Worm (Caenorhabditis elegans): ENCODE results near the gene spe-26.

spe-26 gene

DNA sequence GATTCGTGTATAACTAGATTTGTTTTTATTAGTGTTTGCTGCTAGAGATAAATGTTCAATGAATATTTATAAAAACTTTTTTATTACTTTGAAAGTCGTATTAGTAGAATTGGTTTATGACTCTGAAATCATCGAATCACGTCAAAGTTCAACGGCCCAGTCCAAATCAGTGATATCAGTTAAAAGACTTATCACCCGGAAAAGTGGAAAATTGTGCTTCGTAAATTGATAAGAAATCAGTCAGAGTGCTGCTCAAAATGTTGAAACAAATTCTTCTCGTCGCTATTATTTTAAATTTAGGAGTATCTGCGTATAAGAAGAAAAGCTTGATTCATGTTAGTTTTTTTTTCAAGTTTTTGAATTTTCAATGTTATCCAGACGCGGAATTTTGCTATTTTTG lies 3.5 kb downstream of the spe-26 start, which contains the start of gene R10H10.3:
Gene R10H10.3 (plus strand): TSS at position 243 of the 400 bp plus-strand sequence.
- TF ChIP-seq C04F5.9 (tag; optimal IDR thresholded peaks at IDR 0.05) (no peak), elt-2 (tag; optimal IDR thresholded peaks at IDR 0.05) (peak; percentile 43)

DNA sequence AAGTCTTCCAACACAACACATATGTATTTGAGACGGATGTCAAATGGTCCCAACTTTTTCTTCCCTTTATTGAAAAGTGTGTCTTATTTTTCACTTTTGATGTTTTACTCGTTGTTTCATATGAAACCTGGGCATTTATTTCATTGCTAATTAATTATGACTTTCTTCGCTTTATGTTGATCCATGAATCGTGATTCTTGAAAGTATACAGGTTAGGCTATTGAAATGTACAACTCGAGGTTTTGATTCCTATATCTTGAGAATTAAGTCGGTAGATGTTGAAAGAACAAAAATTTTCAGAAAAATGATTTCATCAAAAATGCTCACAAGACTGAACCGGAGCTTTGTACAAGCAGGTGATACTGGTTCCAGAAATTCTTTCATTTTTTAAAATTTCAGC lies 4.6 kb downstream of the spe-26 start, which contains the start of gene nfu-1:
Gene nfu-1 (plus strand): TSS at position 301 of the 400 bp plus-strand sequence.
- no peak for TF ChIP-seq blmp-1 (tag; optimal IDR thresholded peaks at IDR 0.05)
- peak; percentile 27 for TF ChIP-seq aly-2 (tag; optimal IDR thresholded peaks at IDR 0.05)

DNA sequence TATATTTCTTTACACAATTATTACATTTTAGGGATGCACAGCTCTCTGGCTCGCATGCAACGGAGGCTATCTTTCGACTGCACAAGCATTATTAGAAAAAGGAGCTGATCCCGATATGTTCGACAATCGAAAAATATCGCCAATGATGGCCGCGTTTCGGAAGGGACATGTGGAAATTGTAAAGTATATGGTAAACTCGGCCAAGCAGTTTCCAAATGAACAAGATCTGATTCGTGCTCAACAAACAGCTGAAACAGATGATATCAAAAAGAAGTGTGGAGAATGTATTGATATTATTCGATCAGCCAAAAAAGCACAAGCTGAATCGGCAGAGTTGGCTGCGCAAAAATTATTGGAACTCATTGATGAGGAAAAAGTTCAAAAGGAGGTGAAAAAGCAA lies 8.8 kb downstream of the spe-26 start:
- TF ChIP-seq nhr-90 (tag; optimal IDR thresholded peaks at IDR 0.05; ENCODE audit: poor library complexity) (no peak), sox-4 (tag; optimal IDR thresholded peaks at IDR 0.05) (no peak), lin-15B (tag; optimal IDR thresholded peaks at IDR 0.05) (no peak), unc-30 (tag; optimal IDR thresholded peaks at IDR 0.05) (no peak)

DNA sequence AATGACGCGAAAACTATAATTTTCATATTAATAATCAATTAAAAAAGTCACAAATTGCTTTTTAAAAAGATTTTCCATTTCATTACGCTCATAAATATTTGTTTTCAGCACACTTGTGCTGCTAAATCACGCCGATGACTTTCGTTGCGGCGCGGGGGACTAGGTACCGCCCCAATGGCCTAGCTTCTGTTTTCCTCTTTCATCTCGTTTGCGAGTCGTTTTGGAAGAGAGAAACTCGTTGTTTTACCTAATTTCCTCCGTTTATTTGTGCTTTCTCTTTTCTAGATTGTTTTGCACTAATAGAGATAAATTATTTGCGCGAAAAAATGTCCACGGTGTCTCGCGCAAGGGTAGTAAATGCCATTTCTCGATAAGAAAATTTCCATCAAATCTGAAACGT lies 10.7 kb downstream of the spe-26 start:
- peak; percentile 14 for TF ChIP-seq ceh-90 (tag; optimal IDR thresholded peaks at IDR 0.05)
- peak; percentile 5 for TF ChIP-seq aly-2 (tag; optimal IDR thresholded peaks at IDR 0.05)
- TF ChIP-seq efl-1 (optimal IDR thresholded peaks at IDR 0.05), result no peak
- peak in 1 of 2 experiments; percentile 81 for TF ChIP-seq efl-1 (GFP tag; optimal IDR thresholded peaks at IDR 0.05 in 1 of 2)
- TF ChIP-seq snpc-4 (tag; optimal IDR thresholded peaks at IDR 0.05), result no peak
- TF ChIP-seq aha-1 (tag; optimal IDR thresholded peaks at IDR 0.05), result no peak

DNA sequence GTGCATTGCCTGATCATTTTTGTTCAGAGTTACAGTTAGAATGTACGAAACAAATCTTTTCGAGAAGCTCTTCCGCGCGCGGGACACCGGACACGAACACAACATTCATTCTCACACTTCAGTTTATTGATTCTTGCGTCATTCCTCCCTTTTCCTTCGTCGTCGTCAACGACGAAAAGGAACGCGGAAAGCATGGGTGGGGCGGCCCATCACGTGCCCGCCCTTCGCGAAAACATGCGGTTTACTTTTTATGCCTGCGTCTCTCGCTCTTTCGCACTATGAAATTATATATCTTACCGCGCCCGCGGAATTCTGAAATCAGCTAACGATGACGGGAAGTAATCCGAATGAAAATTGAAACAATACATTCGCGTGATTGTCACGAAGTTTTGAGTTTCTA lies 11.1 kb downstream of the spe-26 start:
- peak; percentile 50 for TF ChIP-seq tbx-2 (tag; optimal IDR thresholded peaks at IDR 0.05)
- TF ChIP-seq skn-1 (tag; optimal IDR thresholded peaks at IDR 0.05), result no peak
- peak; percentile 14 for TF ChIP-seq elt-2 (tag; optimal IDR thresholded peaks at IDR 0.05)
- no peak for TF ChIP-seq nhr-76 (tag; optimal IDR thresholded peaks at IDR 0.05)
- peak; percentile 18; the same call in 1 of the 2 replicates for TF ChIP-seq isw-1 (GFP tag; IDR thresholded peaks at IDR 0.05)
- TF ChIP-seq nhr-90 (tag; optimal IDR thresholded peaks at IDR 0.05; ENCODE audit: poor library complexity), result peak; percentile 47
- no peak for TF ChIP-seq ceh-63 (GFP tag; optimal IDR thresholded peaks at IDR 0.05)
- TF ChIP-seq ceh-82 (tag; optimal IDR thresholded peaks at IDR 0.05), result peak in 1 of 3 experiments; percentile 34
- TF ChIP-seq lin-39 (tag; optimal IDR thresholded peaks at IDR 0.05), result no peak
- peak; percentile 11 for TF ChIP-seq dsc-1 (tag; optimal IDR thresholded peaks at IDR 0.05)
- TF ChIP-seq ets-5 (GFP tag; IDR thresholded peaks at IDR 0.05), result no peak
- TF ChIP-seq vab-15 (tag; optimal IDR thresholded peaks at IDR 0.05), result no peak
- peak; percentile 60 for TF ChIP-seq nhr-20 (tag; optimal IDR thresholded peaks at IDR 0.05)
- no peak for TF ChIP-seq ama-1 (optimal IDR thresholded peaks at IDR 0.05)
- peak; percentile 12 to 24 (median 16) for TF ChIP-seq dpl-1 (GFP tag; optimal IDR thresholded peaks at IDR 0.05)
- peak; percentile 85 for TF ChIP-seq lin-14 (GFP tag; optimal IDR thresholded peaks at IDR 0.05)
- TF ChIP-seq mep-1 (tag; optimal IDR thresholded peaks at IDR 0.05), result peak; percentile 65
- TF ChIP-seq nhr-19 (GFP tag; conservative IDR thresholded peaks at IDR 0.05), result peak; percentile 46
- TF ChIP-seq ztf-11 (tag; optimal IDR thresholded peaks at IDR 0.05), result peak in 1 of 2 experiments; percentile 40
- no peak for TF ChIP-seq zag-1 (tag; optimal IDR thresholded peaks at IDR 0.05)
- no peak for TF ChIP-seq Y116A8C.19 (tag; optimal IDR thresholded peaks at IDR 0.05; ENCODE audit: borderline replicate concordance)
- peak; percentile 61 for TF ChIP-seq snu-23 (GFP tag; optimal IDR thresholded peaks at IDR 0.05)
- no peak for TF ChIP-seq hlh-17 (GFP tag; optimal IDR thresholded peaks at IDR 0.05; ENCODE audit: borderline replicate concordance)
- TF ChIP-seq nhr-47 (tag; optimal IDR thresholded peaks at IDR 0.05), result peak; percentile 55
- TF ChIP-seq rnt-1 (tag; optimal IDR thresholded peaks at IDR 0.05), result peak; percentile 68
- no peak for TF ChIP-seq C34B4.2 (tag; optimal IDR thresholded peaks at IDR 0.05)
- TF ChIP-seq nhr-85 (tag), result peak; percentile 77
- peak; percentile 74 for TF ChIP-seq nhr-71 (tag; optimal IDR thresholded peaks at IDR 0.05)
- TF ChIP-seq nhr-77 (tag; optimal IDR thresholded peaks at IDR 0.05), result no peak
- TF ChIP-seq lsy-2 (tag; optimal IDR thresholded peaks at IDR 0.05), result peak; percentile 12 to 28
- TF ChIP-seq egl-13 (tag; optimal IDR thresholded peaks at IDR 0.05), result peak; percentile 40
- peak; percentile 12 for TF ChIP-seq xbp-1 (tag; optimal IDR thresholded peaks at IDR 0.05)
- peak in 1 of 6 experiments; percentile 48 for TF ChIP-seq elt-3 (tag; optimal IDR thresholded peaks at IDR 0.05)
- TF ChIP-seq mab-9 (GFP tag; IDR thresholded peaks at IDR 0.05), result no peak
- TF ChIP-seq efl-1 (optimal IDR thresholded peaks at IDR 0.05), result peak; percentile 32 to 36
- TF ChIP-seq efl-1 (GFP tag; optimal IDR thresholded peaks at IDR 0.05 in 1 of 2), result peak; percentile 41 to 94
